Worm (Caenorhabditis elegans): Measurements from ENCODE around the gene F56A8.4.

F56A8.4 gene

ce11 chrIII:13272227-13272626 lies 9.1 kb downstream of the F56A8.4 start:
- no peak for TF ChIP-seq elt-1 (tag; optimal IDR thresholded peaks at IDR 0.05)

ce11 chrIII:13272788-13273187 lies 9.7 kb downstream of the F56A8.4 start:
- TF ChIP-seq elt-1 (tag; optimal IDR thresholded peaks at IDR 0.05): peak; percentile 88
- TF ChIP-seq egl-27 (tag; optimal IDR thresholded peaks at IDR 0.05): no peak
- no peak for TF ChIP-seq lin-39 (tag; optimal IDR thresholded peaks at IDR 0.05)

- no peak for TF ChIP-seq fos-1 (tag; optimal IDR thresholded peaks at IDR 0.05)
- peak; percentile 43 for TF ChIP-seq snpc-4 (tag; optimal IDR thresholded peaks at IDR 0.05)
- TF ChIP-seq elt-3 (tag; optimal IDR thresholded peaks at IDR 0.05): no peak
- TF ChIP-seq ama-1 (optimal IDR thresholded peaks at IDR 0.05): no peak
- peak; percentile 27 for TF ChIP-seq pha-4 (tag; optimal IDR thresholded peaks at IDR 0.05)
- TF ChIP-seq egl-5 (tag; optimal IDR thresholded peaks at IDR 0.05): no peak
- TF ChIP-seq ceh-16 (tag; optimal IDR thresholded peaks at IDR 0.05): no peak
- TF ChIP-seq ztf-4 (tag; optimal IDR thresholded peaks at IDR 0.05): no peak
- no peak for TF ChIP-seq mml-1 (tag; optimal IDR thresholded peaks at IDR 0.05)
- TF ChIP-seq nhr-25 (tag; optimal IDR thresholded peaks at IDR 0.05): no peak
- TF ChIP-seq nhr-77 (tag; optimal IDR thresholded peaks at IDR 0.05): no peak
- peak; percentile 37 for TF ChIP-seq jun-1 (tag; optimal IDR thresholded peaks at IDR 0.05)
- peak; percentile 69 for TF ChIP-seq skn-1 (tag; optimal IDR thresholded peaks at IDR 0.05)
- TF ChIP-seq ceh-9 (tag; optimal IDR thresholded peaks at IDR 0.05): no peak
- TF ChIP-seq sea-2 (GFP tag; optimal IDR thresholded peaks at IDR 0.05): no peak
- peak; percentile 50 for TF ChIP-seq unc-62 (GFP tag; optimal IDR thresholded peaks at IDR 0.05)
- peak; percentile 48 for TF ChIP-seq elt-2 (tag; optimal IDR thresholded peaks at IDR 0.05)
- TF ChIP-seq lin-15B (tag; optimal IDR thresholded peaks at IDR 0.05): peak; percentile 32
- no peak for TF ChIP-seq daf-12 (tag; optimal IDR thresholded peaks at IDR 0.05)
- no peak for TF ChIP-seq nhr-28 (tag; optimal IDR thresholded peaks at IDR 0.05)
- TF ChIP-seq nhr-23 (tag; optimal IDR thresholded peaks at IDR 0.05): no peak
- TF ChIP-seq nhr-12 (tag; optimal IDR thresholded peaks at IDR 0.05): no peak
- no peak for TF ChIP-seq ztf-11 (tag; optimal IDR thresholded peaks at IDR 0.05)
- no peak for TF ChIP-seq eor-1 (tag; optimal IDR thresholded peaks at IDR 0.05)
- TF ChIP-seq elt-1 (tag; optimal IDR thresholded peaks at IDR 0.05): peak; percentile 21
- no peak for TF ChIP-seq nhr-237 (tag; optimal IDR thresholded peaks at IDR 0.05)
- no peak for TF ChIP-seq nhr-76 (tag; optimal IDR thresholded peaks at IDR 0.05)
- TF ChIP-seq fkh-10 (GFP tag; optimal IDR thresholded peaks at IDR 0.05): peak; percentile 66
- peak; percentile 58 for TF ChIP-seq lsy-12 (tag; optimal IDR thresholded peaks at IDR 0.05)
- no peak for TF ChIP-seq nhr-43 (tag; optimal IDR thresholded peaks at IDR 0.05; ENCODE audit: poor library complexity, severe bottlenecking)
- TF ChIP-seq fkh-2 (tag; optimal IDR thresholded peaks at IDR 0.05): no peak
- TF ChIP-seq ZK546.5 (tag; optimal IDR thresholded peaks at IDR 0.05): no peak
- no peak for TF ChIP-seq nhr-67 (tag; optimal IDR thresholded peaks at IDR 0.05)
- TF ChIP-seq lin-39 (tag; optimal IDR thresholded peaks at IDR 0.05): peak; percentile 90
- peak; percentile 55 for TF ChIP-seq nhr-11 (tag; optimal IDR thresholded peaks at IDR 0.05)
- peak; percentile 27 for TF ChIP-seq mdl-1 (tag; optimal IDR thresholded peaks at IDR 0.05)
- TF ChIP-seq zag-1 (tag; optimal IDR thresholded peaks at IDR 0.05): no peak
- TF ChIP-seq aly-2 (tag; optimal IDR thresholded peaks at IDR 0.05): no peak
- peak; percentile 74 for TF ChIP-seq nfya-1 (tag; optimal IDR thresholded peaks at IDR 0.05; ENCODE audit: insufficient read depth)
- no peak for TF ChIP-seq egl-27 (tag; optimal IDR thresholded peaks at IDR 0.05)
- no peak for TF ChIP-seq ceh-82 (tag; optimal IDR thresholded peaks at IDR 0.05)
- peak; percentile 32 for TF ChIP-seq R02D3.7 (tag; optimal IDR thresholded peaks at IDR 0.05)
- peak; percentile 94 for TF ChIP-seq hmg-11 (tag; optimal IDR thresholded peaks at IDR 0.05)
- TF ChIP-seq tbx-2 (tag; optimal IDR thresholded peaks at IDR 0.05): peak; percentile 58
- peak; percentile 53 for TF ChIP-seq pqm-1 (tag; optimal IDR thresholded peaks at IDR 0.05)
- TF ChIP-seq ceh-28 (tag; optimal IDR thresholded peaks at IDR 0.05): peak; percentile 55
- no peak for TF ChIP-seq unc-39 (tag; optimal IDR thresholded peaks at IDR 0.05)
Measured at ce11 chrIII:13275784-13276183, 12.7 kb downstream of the F56A8.4 start.
